Fruit fly (Drosophila melanogaster) whole organism, pupa: Measurements from ENCODE around the gene Fas2.

Experiments used
- CG15710 ChIP-seq: fragments of 200-800 bp; sonication (Bioruptor generic); optimal IDR thresholded peaks from 2 replicates; lab custom pipeline; 2018; ENCODE audit warnings: missing biosample characterization, mild to moderate bottlenecking, missing genetic modification characterization, moderate library complexity
- CG34367 ChIP-seq: fragments of 200-800 bp; sonication (Bioruptor generic); optimal IDR thresholded peaks from 2 replicates; lab custom pipeline; 2018; ENCODE audit warnings: missing biosample characterization, mild to moderate bottlenecking, missing genetic modification characterization
- CG8301 ChIP-seq: fragments of 200-800 bp; sonication (Bioruptor generic); optimal IDR thresholded peaks from 2 replicates; lab custom pipeline; 2018; ENCODE audit warnings: missing biosample characterization, mild to moderate bottlenecking, missing genetic modification characterization

- TF ChIP-seq CG15710 (tag; lab: Kevin White, UChicago) (no peak), CG34367 (tag; lab: Kevin White, UChicago) (no peak), CG8301 (tag; lab: Kevin White, UChicago) (no peak)
These were observed 12.0 kb upstream of the Fas2 start, which contains the start of gene CG15570 for dm6 chrX:4217870-4218269.
